Fruit fly (Drosophila melanogaster): Measurements from ENCODE around the gene CG14397.

Gene CG14397

DNA sequence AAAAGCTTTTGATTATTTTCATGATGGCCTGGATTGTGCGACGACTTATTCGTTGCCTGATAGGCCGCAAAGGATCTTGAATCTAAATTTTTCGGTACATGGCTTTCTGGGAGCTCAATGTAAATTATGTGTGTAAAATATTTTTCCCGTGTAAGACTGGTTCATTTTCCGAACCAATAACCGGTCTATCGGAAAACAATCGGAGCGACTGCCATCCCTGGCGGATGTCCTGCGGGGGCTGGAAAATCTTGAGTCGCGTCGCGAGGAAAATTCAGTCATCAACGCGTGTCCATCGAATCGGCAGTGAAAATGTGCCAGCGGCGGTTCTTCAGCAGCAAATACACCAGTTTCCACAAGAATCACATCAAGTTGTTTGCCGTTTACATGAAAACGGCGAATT lies 13.3 kb downstream of the CG14397 start, which contains the start of the genes CG46307 and Nhe2:
Gene CG46307 (plus strand): TSS at position 243 of the 400 bp plus-strand sequence.
Gene Nhe2 (plus strand): TSS at position 243 of the 400 bp plus-strand sequence.
- TF ChIP-seq Sin3A (optimal IDR thresholded peaks at IDR 0.05): no peak
- no peak for TF ChIP-seq h (optimal IDR thresholded peaks at IDR 0.05)
- TF ChIP-seq ttk (optimal IDR thresholded peaks at IDR 0.05): no peak
- TF ChIP-seq Myc (optimal IDR thresholded peaks at IDR 0.05): no peak
- TF ChIP-seq psq (optimal IDR thresholded peaks at IDR 0.05): no peak
- TF ChIP-seq insv (optimal IDR thresholded peaks at IDR 0.05): no peak

DNA sequence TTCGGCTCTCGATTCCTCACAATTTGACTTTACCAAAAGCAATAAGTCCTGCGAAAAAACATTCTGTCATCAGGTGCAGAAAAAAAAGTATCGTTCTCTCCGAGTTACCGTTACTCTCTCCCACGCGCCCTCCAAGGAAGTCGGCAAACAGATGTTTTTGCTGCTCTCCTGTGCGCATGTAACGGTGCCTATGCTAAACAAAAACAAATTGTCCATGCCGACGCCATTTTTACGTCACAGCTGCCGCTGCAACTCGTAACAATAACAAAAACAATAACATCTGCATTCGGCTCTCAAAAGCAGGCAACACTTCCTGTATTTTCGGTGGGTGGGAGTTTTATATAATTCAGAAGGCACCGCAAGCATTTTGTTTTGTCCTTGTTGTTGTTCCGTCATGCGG lies 14.1 kb downstream of the CG14397 start:
- TF ChIP-seq insv (optimal IDR thresholded peaks at IDR 0.05) (no peak), ttk (optimal IDR thresholded peaks at IDR 0.05) (no peak), h (optimal IDR thresholded peaks at IDR 0.05) (no peak), psq (optimal IDR thresholded peaks at IDR 0.05) (no peak), Myc (optimal IDR thresholded peaks at IDR 0.05) (no peak), Sin3A (optimal IDR thresholded peaks at IDR 0.05) (no peak)

DNA sequence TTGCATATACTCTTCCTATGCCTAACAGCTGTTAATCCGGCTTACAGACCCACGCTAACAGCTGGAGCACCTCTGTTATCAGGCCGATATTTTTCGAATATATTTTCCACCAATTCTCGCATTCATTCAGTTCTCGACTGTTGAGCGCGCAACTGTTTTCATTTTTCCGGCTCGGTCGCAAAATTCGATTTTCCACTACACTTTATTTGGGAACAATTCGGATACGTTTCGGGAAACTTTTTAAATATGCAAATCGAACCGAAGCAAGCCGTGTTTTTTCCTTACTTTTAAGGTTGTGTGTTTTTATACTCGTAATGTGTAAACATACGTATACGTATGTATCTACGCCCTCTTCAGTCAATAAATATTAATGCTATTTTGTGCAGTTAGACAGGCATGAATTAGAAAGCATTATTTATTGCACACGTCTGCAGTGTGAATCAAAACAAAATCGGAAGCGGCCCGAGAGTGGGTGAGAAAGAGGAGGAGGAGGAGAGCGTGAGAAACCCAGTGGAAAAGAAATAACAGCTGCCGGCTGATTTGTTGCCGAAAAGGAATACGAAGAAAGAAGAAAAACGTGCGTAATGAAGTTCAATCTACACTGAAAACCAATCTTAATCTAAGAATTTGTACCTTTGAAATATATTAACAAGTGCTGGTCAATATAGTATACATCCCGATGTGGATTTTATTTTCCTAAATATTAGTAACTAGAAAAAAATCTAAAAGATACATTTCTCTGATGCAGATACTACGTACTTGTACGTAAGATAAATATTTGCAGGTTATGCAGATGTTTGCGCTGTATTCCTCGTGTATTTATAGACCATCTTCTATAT lies 16.8 kb downstream of the CG14397 start:
- TF ChIP-seq psq (optimal IDR thresholded peaks at IDR 0.05): peak; percentile 80
- no peak for TF ChIP-seq Sin3A (optimal IDR thresholded peaks at IDR 0.05)
- TF ChIP-seq h (optimal IDR thresholded peaks at IDR 0.05): no peak

DNA sequence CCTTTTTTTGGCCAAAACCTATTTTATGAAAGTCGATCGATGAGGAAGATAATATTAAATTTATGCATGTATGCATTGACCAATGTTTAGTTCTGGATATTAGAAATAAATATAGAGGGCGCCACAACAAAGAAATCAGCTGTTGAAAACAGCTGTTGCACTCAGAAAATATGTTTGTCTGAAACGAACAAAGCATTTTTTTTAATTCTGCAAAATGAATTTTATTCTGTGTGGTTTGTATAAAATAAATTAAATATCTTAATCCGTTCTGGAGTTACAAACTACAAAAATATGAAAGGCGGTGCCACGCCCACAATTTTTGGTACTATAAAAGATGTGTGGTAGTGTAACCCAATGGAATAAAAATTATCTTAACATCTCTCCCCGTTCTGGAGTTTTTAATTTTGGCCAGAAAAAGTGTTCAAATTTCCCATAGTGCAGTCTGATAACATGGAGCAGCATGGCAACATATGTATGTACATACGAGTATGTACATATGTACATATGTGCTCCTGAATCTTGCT lies 17.8 kb downstream of the CG14397 start:
- TF ChIP-seq h (optimal IDR thresholded peaks at IDR 0.05) (no peak), Myc (optimal IDR thresholded peaks at IDR 0.05) (no peak), psq (optimal IDR thresholded peaks at IDR 0.05) (no peak), insv (optimal IDR thresholded peaks at IDR 0.05) (no peak), ttk (optimal IDR thresholded peaks at IDR 0.05) (no peak), Sin3A (optimal IDR thresholded peaks at IDR 0.05) (no peak)

DNA sequence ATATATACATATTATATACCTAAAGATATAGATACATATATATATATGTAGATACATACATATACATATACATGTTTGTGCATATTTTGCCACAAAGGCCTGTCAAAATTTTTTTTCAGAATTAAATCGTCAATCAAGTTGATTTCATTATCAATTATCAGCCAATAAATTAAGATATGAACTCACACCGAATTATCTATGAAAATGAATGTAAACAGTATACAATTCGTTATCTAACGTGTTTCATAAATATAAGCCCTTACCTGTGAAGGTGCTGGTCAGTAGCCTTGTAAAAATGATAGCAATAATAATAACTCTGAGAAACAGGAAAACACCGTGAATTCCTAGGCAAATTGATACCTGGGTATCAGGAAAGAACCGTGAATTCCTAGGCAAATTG lies 18.7 kb downstream of the CG14397 start:
- TF ChIP-seq h (optimal IDR thresholded peaks at IDR 0.05): no peak
- no peak for TF ChIP-seq Myc (optimal IDR thresholded peaks at IDR 0.05)
- TF ChIP-seq insv (optimal IDR thresholded peaks at IDR 0.05): no peak
- no peak for TF ChIP-seq psq (optimal IDR thresholded peaks at IDR 0.05)
- TF ChIP-seq Sin3A (optimal IDR thresholded peaks at IDR 0.05): no peak
- no peak for TF ChIP-seq ttk (optimal IDR thresholded peaks at IDR 0.05)

DNA sequence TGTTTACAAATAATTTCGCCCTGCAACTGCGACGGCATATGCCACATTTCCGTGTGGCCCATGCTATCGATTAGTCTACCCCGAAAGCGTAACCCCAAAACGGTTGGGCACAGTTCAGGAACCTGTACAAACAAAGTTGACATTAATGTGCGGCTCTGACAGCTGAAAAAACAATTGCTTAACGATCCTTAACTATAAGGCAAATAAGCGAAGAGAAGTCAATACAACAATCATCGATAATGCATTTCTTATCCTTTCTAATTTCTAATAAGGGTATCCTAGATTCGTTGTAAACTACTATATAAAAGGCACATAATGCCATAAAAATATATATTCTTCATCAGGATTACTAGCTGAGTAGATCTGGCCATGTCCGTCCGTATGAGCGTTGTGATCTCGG lies 20.8 kb downstream of the CG14397 start:
- TF ChIP-seq Myc (optimal IDR thresholded peaks at IDR 0.05) (no peak), h (optimal IDR thresholded peaks at IDR 0.05) (no peak), psq (optimal IDR thresholded peaks at IDR 0.05) (no peak)

DNA sequence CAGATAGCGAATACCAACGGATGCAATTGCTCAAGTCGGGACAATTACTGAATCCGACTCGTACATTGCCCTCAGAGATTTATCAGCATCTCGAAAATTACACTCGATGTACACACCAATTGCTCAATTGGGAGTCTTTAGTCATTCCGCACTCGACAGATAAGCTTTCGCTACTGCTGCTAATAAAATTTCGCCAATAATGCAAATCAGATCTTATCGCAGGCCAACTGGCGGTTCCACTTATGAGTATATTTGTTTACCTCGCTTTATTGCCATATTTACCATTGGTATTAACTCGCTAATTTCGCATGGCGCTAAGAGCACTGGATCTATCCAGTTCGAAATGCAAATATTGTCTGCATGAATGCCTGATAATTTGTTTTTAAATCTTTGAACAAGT lies 22.5 kb downstream of the CG14397 start:
- TF ChIP-seq Myc (optimal IDR thresholded peaks at IDR 0.05) (no peak), Sin3A (optimal IDR thresholded peaks at IDR 0.05) (no peak), psq (optimal IDR thresholded peaks at IDR 0.05) (no peak), h (optimal IDR thresholded peaks at IDR 0.05) (no peak), insv (optimal IDR thresholded peaks at IDR 0.05) (no peak), ttk (optimal IDR thresholded peaks at IDR 0.05) (no peak)

DNA sequence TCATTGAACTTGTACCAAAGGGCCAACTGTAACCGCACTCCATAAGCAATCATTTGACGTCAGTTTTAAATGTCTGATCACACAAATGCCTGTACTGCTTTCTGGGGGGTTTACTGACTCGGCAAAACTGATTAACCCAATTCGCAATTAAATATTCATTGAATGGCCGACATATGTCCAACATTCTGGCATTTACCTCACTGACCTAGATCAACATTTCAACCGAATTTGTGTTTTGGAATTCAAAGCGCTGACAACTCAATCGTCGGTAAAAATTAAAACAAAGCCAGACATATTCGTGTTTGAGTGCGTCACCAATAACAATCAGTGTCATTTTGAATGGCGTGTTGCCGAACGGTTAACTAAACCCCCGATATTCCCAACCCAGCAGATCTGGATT lies 24.7 kb downstream of the CG14397 start:
- TF ChIP-seq Myc (optimal IDR thresholded peaks at IDR 0.05) (no peak), ttk (optimal IDR thresholded peaks at IDR 0.05) (no peak), insv (optimal IDR thresholded peaks at IDR 0.05) (no peak), h (optimal IDR thresholded peaks at IDR 0.05) (no peak), Sin3A (optimal IDR thresholded peaks at IDR 0.05) (no peak), psq (optimal IDR thresholded peaks at IDR 0.05) (no peak)

DNA sequence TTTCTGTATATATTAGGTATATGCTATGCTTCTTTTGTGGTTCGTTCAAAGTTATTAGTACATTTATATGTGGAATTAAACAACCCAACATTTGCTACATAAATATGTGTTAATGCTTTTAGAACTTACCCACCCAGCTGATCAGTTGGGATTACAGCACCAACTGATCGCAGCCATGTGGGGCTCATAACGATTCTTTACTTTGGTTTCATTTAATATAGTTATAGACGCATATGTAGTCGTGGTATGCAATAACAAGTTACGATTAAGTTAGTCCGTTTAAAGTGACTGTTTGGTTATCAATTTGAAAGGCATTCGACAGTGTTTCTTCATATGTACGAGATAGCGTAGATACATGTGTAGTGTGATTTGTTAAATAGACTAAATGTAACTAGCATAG lies 44.7 kb downstream of the CG14397 start:
- no peak for TF ChIP-seq Myc (optimal IDR thresholded peaks at IDR 0.05)
- TF ChIP-seq ttk (optimal IDR thresholded peaks at IDR 0.05): no peak
- TF ChIP-seq h (optimal IDR thresholded peaks at IDR 0.05): no peak
- TF ChIP-seq insv (optimal IDR thresholded peaks at IDR 0.05): no peak
- TF ChIP-seq Sin3A (optimal IDR thresholded peaks at IDR 0.05): no peak
- TF ChIP-seq psq (optimal IDR thresholded peaks at IDR 0.05): no peak

DNA sequence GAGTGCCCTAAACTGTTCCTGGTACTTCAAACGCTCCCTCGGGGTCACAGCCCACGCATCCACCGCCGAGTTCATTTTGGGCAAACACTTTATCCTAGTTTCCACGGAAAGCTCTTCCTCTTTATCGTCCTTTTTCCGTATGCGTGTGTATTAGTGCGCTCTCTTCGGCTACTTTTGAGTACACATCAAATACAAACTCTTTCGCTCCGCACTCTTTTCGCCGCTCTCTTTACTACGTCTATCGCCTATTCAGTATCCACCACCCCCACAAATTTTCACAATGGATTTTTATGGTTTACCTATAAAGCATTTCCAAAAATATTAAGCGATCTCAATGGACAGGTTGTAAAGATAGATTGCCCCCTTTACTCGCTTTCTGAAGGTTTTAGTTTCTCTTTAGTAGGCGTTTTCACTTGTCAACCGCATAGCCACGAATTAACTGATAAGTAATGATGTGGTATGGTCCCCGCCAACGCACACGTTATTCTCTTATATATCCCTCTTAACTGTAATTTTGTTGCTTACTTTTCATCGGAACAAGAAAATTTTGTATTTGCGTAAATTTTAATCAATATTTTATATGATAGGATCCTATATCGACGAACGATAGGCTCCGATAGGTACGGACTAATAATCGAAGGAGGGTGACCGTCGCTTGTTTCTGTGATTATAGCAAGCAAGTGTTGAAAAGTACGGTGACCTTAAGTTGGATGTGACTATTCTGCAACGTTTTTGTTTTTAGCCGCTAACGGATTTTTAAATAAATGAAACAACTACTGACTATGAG lies 50.9 kb downstream of the CG14397 start, which contains the start of gene Dap160:
Gene Dap160 (minus strand): TSS at position 634 of the 787 bp plus-strand sequence.
- TF ChIP-seq ttk (optimal IDR thresholded peaks at IDR 0.05): no peak
- TF ChIP-seq psq (optimal IDR thresholded peaks at IDR 0.05): no peak
- no peak for TF ChIP-seq Sin3A (optimal IDR thresholded peaks at IDR 0.05)
- no peak for TF ChIP-seq h (optimal IDR thresholded peaks at IDR 0.05)
- TF ChIP-seq Myc (optimal IDR thresholded peaks at IDR 0.05): no peak

DNA sequence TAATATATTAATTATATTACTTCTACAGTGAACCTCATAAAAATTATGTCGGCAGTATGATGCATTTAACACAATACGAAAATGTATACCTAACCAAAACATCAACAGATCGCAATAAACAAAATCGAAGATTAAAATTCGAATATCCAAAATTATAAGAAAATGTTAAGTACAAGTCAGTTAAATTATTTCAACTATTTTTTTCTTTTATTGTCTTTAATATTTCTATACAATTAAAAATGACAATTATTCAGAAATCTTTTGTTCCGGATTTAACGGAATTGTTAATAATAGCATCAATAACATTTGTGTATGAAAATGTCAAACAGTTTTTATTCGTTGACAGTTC lies 51.4 kb downstream of the CG14397 start:
- TF ChIP-seq Sin3A (optimal IDR thresholded peaks at IDR 0.05): no peak
- no peak for TF ChIP-seq h (optimal IDR thresholded peaks at IDR 0.05)
- no peak for TF ChIP-seq ttk (optimal IDR thresholded peaks at IDR 0.05)
- TF ChIP-seq insv (optimal IDR thresholded peaks at IDR 0.05): no peak
- TF ChIP-seq psq (optimal IDR thresholded peaks at IDR 0.05): no peak
- TF ChIP-seq Myc (optimal IDR thresholded peaks at IDR 0.05): no peak

DNA sequence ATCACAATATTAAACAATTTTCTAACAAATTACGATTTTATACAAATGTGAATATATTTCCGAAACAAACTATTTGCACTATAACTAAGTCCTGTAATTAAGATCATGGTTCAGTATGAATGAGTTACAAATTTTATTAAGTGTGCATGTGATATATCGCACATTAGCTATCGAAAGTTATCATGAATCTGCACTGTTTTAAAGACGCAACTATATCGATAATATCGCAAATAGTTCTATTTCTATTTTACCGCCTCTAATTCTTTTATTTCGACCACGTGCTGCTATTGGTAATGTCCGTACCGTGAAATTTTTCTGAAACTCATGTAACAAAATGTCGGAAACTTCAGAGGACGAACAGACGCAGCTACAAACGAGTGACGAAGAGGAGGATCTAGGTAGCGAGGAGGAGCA lies 52.0 kb downstream of the CG14397 start, which contains the start of gene pths:
Gene pths (plus strand): TSS at position 258 of the 414 bp plus-strand sequence.
- TF ChIP-seq ttk (optimal IDR thresholded peaks at IDR 0.05) (no peak), psq (optimal IDR thresholded peaks at IDR 0.05) (no peak), Myc (optimal IDR thresholded peaks at IDR 0.05) (no peak), Sin3A (optimal IDR thresholded peaks at IDR 0.05) (no peak), insv (optimal IDR thresholded peaks at IDR 0.05) (no peak), h (optimal IDR thresholded peaks at IDR 0.05) (no peak)
